Fruit fly (Drosophila melanogaster) whole organism, embryonic: ENCODE data around the gene alpha-Est8.

ENCODE experiments used
- B-H2 ChIP-seq: fragments of 200-800 bp; sonication (Bioruptor generic); optimal IDR thresholded peaks from 2 replicates; lab custom pipeline; 2018; ENCODE audit warnings: missing biosample characterization, mild to moderate bottlenecking, missing genetic modification characterization
- BEAF-32 ChIP-seq: fragments of 200-800 bp; sonication (Bioruptor generic); optimal IDR thresholded peaks from 3 replicates; lab custom pipeline; 2017; ENCODE audit warnings: missing biosample characterization, missing genetic modification characterization, mild to moderate bottlenecking, moderate library complexity, missing genetic modification reagents
- Blimp-1 ChIP-seq: fragments of 200-800 bp; sonication (Bioruptor generic); optimal IDR thresholded peaks from 3 replicates; lab custom pipeline; 2018; ENCODE audit warnings: missing biosample characterization, missing genetic modification characterization, mild to moderate bottlenecking, moderate library complexity, missing genetic modification reagents
- CG1024 ChIP-seq: fragments of 200-800 bp; sonication (Bioruptor generic); IDR thresholded peaks from 2 replicates; pipeline ENCODE4 v1.3.6; 2022; ENCODE audit warnings: missing biosample characterization, missing genetic modification characterization
- CG11696 ChIP-seq: fragments of 200-800 bp; sonication (Bioruptor generic); IDR thresholded peaks from 2 replicates; pipeline ENCODE4 v1.3.6; 2022; ENCODE audit warnings: missing biosample characterization, missing genetic modification characterization
- CG12391 ChIP-seq: fragments of 200-800 bp; sonication (Bioruptor generic); optimal IDR thresholded peaks from 3 replicates; lab custom pipeline; 2018; ENCODE audit warnings: missing biosample characterization, mild to moderate bottlenecking, missing genetic modification characterization, moderate library complexity
- CG12769 ChIP-seq: fragments of 200-800 bp; sonication (Bioruptor generic); optimal IDR thresholded peaks from 2 replicates; lab custom pipeline; 2019; ENCODE audit warnings: missing biosample characterization, mild to moderate bottlenecking, missing genetic modification characterization, moderate library complexity
- CG13424 ChIP-seq: fragments of 200-800 bp; sonication (Bioruptor generic); optimal IDR thresholded peaks from 2 replicates; lab custom pipeline; 2019; ENCODE audit warnings: missing biosample characterization, mild to moderate bottlenecking, missing genetic modification characterization, moderate library complexity
- CG13624 ChIP-seq: fragments of 200-800 bp; sonication (Bioruptor generic); optimal IDR thresholded peaks from 2 replicates; lab custom pipeline; 2016; ENCODE audit warnings: missing biosample characterization, missing genetic modification characterization
- CG13775 ChIP-seq: fragments of 200-800 bp; sonication (Bioruptor generic); optimal IDR thresholded peaks from 3 replicates; lab custom pipeline; 2017; ENCODE audit warnings: missing biosample characterization, mild to moderate bottlenecking, missing genetic modification characterization
- CG13894 ChIP-seq: fragments of 200-800 bp; sonication (Bioruptor generic); optimal IDR thresholded peaks from 3 replicates; lab custom pipeline; 2018; ENCODE audit warnings: missing biosample characterization, mild to moderate bottlenecking, missing genetic modification characterization, moderate library complexity
- CG14710 ChIP-seq: fragments of 200-800 bp; sonication (Bioruptor generic); optimal IDR thresholded peaks from 3 replicates; lab custom pipeline; 2019; ENCODE audit warnings: missing biosample characterization, mild to moderate bottlenecking, missing genetic modification characterization, moderate library complexity
- CG15073 ChIP-seq: fragments of 200-800 bp; sonication (Bioruptor generic); optimal IDR thresholded peaks from 2 replicates; lab custom pipeline; 2016; ENCODE audit warnings: missing biosample characterization, missing genetic modification characterization
- CG15479 ChIP-seq: fragments of 200-800 bp; sonication (Bioruptor generic); optimal IDR thresholded peaks from 3 replicates; lab custom pipeline; 2019; ENCODE audit warnings: missing biosample characterization, mild to moderate bottlenecking, missing genetic modification characterization, moderate library complexity
- CG2712 ChIP-seq: fragments of 200-800 bp; optimal IDR thresholded peaks from 3 replicates; lab custom pipeline; 2019; ENCODE audit warnings: missing biosample characterization, mild to moderate bottlenecking, missing genetic modification characterization, moderate library complexity
- CG31441 ChIP-seq: fragments of 200-800 bp; sonication (Bioruptor generic); IDR thresholded peaks from 2 replicates; pipeline ENCODE4 v1.3.6; 2022; ENCODE audit warnings: missing biosample characterization, missing genetic modification characterization
- CG3838 ChIP-seq: fragments of 200-800 bp; sonication (Bioruptor generic); optimal IDR thresholded peaks from 3 replicates; lab custom pipeline; 2016; ENCODE audit warnings: missing biosample characterization, missing genetic modification characterization
- CG43689 ChIP-seq: fragments of 200-800 bp; sonication (Bioruptor generic); IDR thresholded peaks from 2 replicates; pipeline ENCODE4 v1.3.6; 2022; ENCODE audit warnings: missing biosample characterization, missing genetic modification characterization
- CG6683 ChIP-seq: fragments of 200-800 bp; sonication (Bioruptor generic); optimal IDR thresholded peaks from 2 replicates; lab custom pipeline; 2017; ENCODE audit warnings: missing biosample characterization, mild to moderate bottlenecking, missing genetic modification characterization, missing genetic modification reagents
- CrebB ChIP-seq: fragments of 200-800 bp; sonication (Bioruptor generic); optimal IDR thresholded peaks from 3 replicates; lab custom pipeline; 2018; ENCODE audit warnings: missing biosample characterization, mild to moderate bottlenecking, missing genetic modification characterization
- Dek ChIP-seq: fragments of 200-800 bp; sonication (Bioruptor generic); optimal IDR thresholded peaks from 3 replicates; lab custom pipeline; 2019; ENCODE audit warnings: missing biosample characterization, mild to moderate bottlenecking, missing genetic modification characterization, moderate library complexity
- Doc2 ChIP-seq: fragments of 200-800 bp; sonication (Bioruptor generic); IDR thresholded peaks from 2 replicates; pipeline ENCODE4 v1.3.6; 2022; ENCODE audit warnings: missing biosample characterization, missing genetic modification characterization
- Ets65A ChIP-seq: fragments of 200-800 bp; sonication (Bioruptor generic); peaks from one replicate; lab custom pipeline; 2016; ENCODE audit warnings: missing biosample characterization, missing genetic modification characterization
- Jarid2 ChIP-seq: fragments of 200-800 bp; sonication (Bioruptor generic); optimal IDR thresholded peaks from 3 replicates; lab custom pipeline; 2017; ENCODE audit warnings: mild to moderate bottlenecking, missing biosample characterization, missing genetic modification reagents, missing genetic modification characterization
- Lpt ChIP-seq: fragments of >200 bp; optimal IDR thresholded peaks from 2 replicates; lab custom pipeline; 2018; ENCODE audit warnings: missing biosample characterization, missing genetic modification characterization
- MESR4 ChIP-seq: fragments of 200-800 bp; sonication (Bioruptor generic); optimal IDR thresholded peaks from 2 replicates; lab custom pipeline; 2018; ENCODE audit warnings: missing biosample characterization, mild to moderate bottlenecking, missing genetic modification characterization, moderate library complexity
- Meics ChIP-seq: fragments of 200-800 bp; sonication (Bioruptor generic); optimal IDR thresholded peaks from 2 replicates; lab custom pipeline; 2017; ENCODE audit warnings: missing biosample characterization, mild to moderate bottlenecking, missing genetic modification characterization
- Myb ChIP-seq: fragments of 200-800 bp; sonication (Bioruptor generic); optimal IDR thresholded peaks from 2 replicates; lab custom pipeline; 2016; ENCODE audit warnings: missing biosample characterization, missing genetic modification characterization
- Poxn ChIP-seq: fragments of 200-800 bp; sonication (Bioruptor generic); IDR thresholded peaks from 2 replicates; pipeline ENCODE4 v1.3.6; 2022; ENCODE audit warnings: missing biosample characterization, missing genetic modification characterization
- Rfx ChIP-seq: fragments of 200-800 bp; sonication (Bioruptor generic); IDR thresholded peaks from 2 replicates; pipeline ENCODE4 v1.3.6; 2022; ENCODE audit warnings: missing biosample characterization, missing genetic modification characterization
- ab ChIP-seq: fragments of 200-800 bp; sonication (Bioruptor generic); optimal IDR thresholded peaks from 2 replicates; lab custom pipeline; 2016; ENCODE audit warnings: missing biosample characterization, missing genetic modification characterization
- abd-A ChIP-seq: fragments of 200-800 bp; sonication (Bioruptor generic); optimal IDR thresholded peaks from 3 replicates; lab custom pipeline; 2019; ENCODE audit warnings: missing biosample characterization, mild to moderate bottlenecking, missing genetic modification characterization, moderate library complexity
- aop ChIP-seq: fragments of 200-800 bp; sonication (Bioruptor generic); IDR thresholded peaks from 2 replicates; pipeline ENCODE4 v1.3.6; 2022; ENCODE audit warnings: missing biosample characterization, missing genetic modification characterization
- ems ChIP-seq: fragments of 200-800 bp; sonication (Bioruptor generic); optimal IDR thresholded peaks from 3 replicates; lab custom pipeline; 2016; ENCODE audit warnings: missing biosample characterization, missing genetic modification characterization
- fd102C ChIP-seq: fragments of 200-800 bp; sonication (Bioruptor generic); optimal IDR thresholded peaks from 2 replicates; lab custom pipeline; 2018; ENCODE audit warnings: missing biosample characterization, mild to moderate bottlenecking, missing genetic modification characterization, moderate library complexity
- fd3F ChIP-seq: fragments of 200-800 bp; sonication (Bioruptor generic); optimal IDR thresholded peaks from 2 replicates; lab custom pipeline; 2018; ENCODE audit warnings: missing biosample characterization, mild to moderate bottlenecking, missing genetic modification characterization, moderate library complexity
- gce ChIP-seq: fragments of 200-800 bp; sonication (Bioruptor generic); IDR thresholded peaks from 3 replicates; pipeline ENCODE4 v1.3.6; 2022; ENCODE audit warnings: missing biosample characterization, missing genetic modification characterization
- gcm ChIP-seq: fragments of 200-800 bp; sonication (Bioruptor generic); optimal IDR thresholded peaks from 2 replicates; lab custom pipeline; 2019; ENCODE audit warnings: missing biosample characterization, mild to moderate bottlenecking, missing genetic modification characterization, moderate library complexity
- jing ChIP-seq: fragments of 200-800 bp; sonication (Bioruptor generic); optimal IDR thresholded peaks from 2 replicates; lab custom pipeline; 2018; ENCODE audit warnings: missing biosample characterization, mild to moderate bottlenecking, missing genetic modification characterization
- klu ChIP-seq: fragments of 200-800 bp; sonication (Bioruptor generic); IDR thresholded peaks from 2 replicates; pipeline ENCODE4 v1.3.6; 2022; ENCODE audit warnings: missing biosample characterization, missing genetic modification characterization
- luna ChIP-seq: fragments of 200-800 bp; sonication (Bioruptor generic); optimal IDR thresholded peaks from 2 replicates; lab custom pipeline; 2016; ENCODE audit warnings: missing biosample characterization, missing genetic modification characterization
- mirr ChIP-seq: fragments of 200-800 bp; sonication (Bioruptor generic); optimal IDR thresholded peaks from 3 replicates; lab custom pipeline; 2018; ENCODE audit warnings: missing biosample characterization, mild to moderate bottlenecking, missing genetic modification characterization
- p53 ChIP-seq: fragments of 200-800 bp; sonication (Bioruptor generic); optimal IDR thresholded peaks from 2 replicates; lab custom pipeline; 2016; ENCODE audit warnings: missing biosample characterization, missing genetic modification characterization
- peb ChIP-seq: fragments of 200-800 bp; sonication (Bioruptor generic); IDR thresholded peaks from 2 replicates; pipeline ENCODE4 v1.3.6; 2022; ENCODE audit warnings: missing biosample characterization, missing genetic modification characterization
- pfk ChIP-seq: fragments of 200-800 bp; sonication (Bioruptor generic); optimal IDR thresholded peaks from 2 replicates; lab custom pipeline; 2018; ENCODE audit warnings: missing biosample characterization, mild to moderate bottlenecking, missing genetic modification characterization, moderate library complexity
- rib ChIP-seq: fragments of 200-800 bp; sonication (Bioruptor generic); IDR thresholded peaks from 2 replicates; pipeline ENCODE4 v1.3.6; 2022; ENCODE audit warnings: missing biosample characterization, missing genetic modification characterization
- sd ChIP-seq: fragments of 200-800 bp; sonication (Bioruptor generic); optimal IDR thresholded peaks from 3 replicates; lab custom pipeline; 2018; ENCODE audit warnings: missing biosample characterization, mild to moderate bottlenecking, missing genetic modification characterization, moderate library complexity
- sim ChIP-seq: fragments of 200-800 bp; sonication (Bioruptor generic); IDR thresholded peaks from 2 replicates; pipeline ENCODE4 v1.3.6; 2022; ENCODE audit warnings: missing biosample characterization, missing genetic modification characterization
- sqz ChIP-seq: fragments of 200-800 bp; sonication (Bioruptor generic); optimal IDR thresholded peaks from 3 replicates; lab custom pipeline; 2018; ENCODE audit warnings: missing biosample characterization, mild to moderate bottlenecking, missing genetic modification characterization
- unpg ChIP-seq: fragments of 200-800 bp; sonication (Bioruptor generic); optimal IDR thresholded peaks from 3 replicates; lab custom pipeline; 2018; ENCODE audit warnings: missing biosample characterization, mild to moderate bottlenecking, missing genetic modification characterization, moderate library complexity
- zen2 ChIP-seq: fragments of 200-800 bp; sonication (Bioruptor generic); IDR thresholded peaks from 3 replicates; pipeline ENCODE4 v1.3.6; 2022; ENCODE audit warnings: missing biosample characterization, missing genetic modification characterization; ENCODE audit not compliant: partially characterized antibody

alpha-Est8 gene

dm6 chr3R:7491453-7491853, 24.0 kb downstream of the alpha-Est8 start (continued):
- peak; percentile 1 for TF ChIP-seq sd (tag; lab: Kevin White, UChicago)
- peak; percentile 87 for TF ChIP-seq mirr (GFP tag; lab: Kevin White, UChicago)
- TF ChIP-seq CrebB (tag; lab: Kevin White, UChicago), result peak; percentile 7
- TF ChIP-seq CG3838 (GFP tag; lab: Kevin White, UChicago), result no peak
- no peak for TF ChIP-seq Meics (GFP tag; lab: Kevin White, UChicago)
- TF ChIP-seq unpg (GFP tag; lab: Kevin White, UChicago), result no peak
- no peak for TF ChIP-seq luna (GFP tag; lab: Kevin White, UChicago)
- TF ChIP-seq CG2712, result no peak
- TF ChIP-seq CG15073 (GFP tag; lab: Kevin White, UChicago), result no peak
- no peak for TF ChIP-seq Poxn
- TF ChIP-seq CG11696 (GFP tag; lab: Robert Waterston, UW), result no peak
- TF ChIP-seq aop (GFP tag; lab: Robert Waterston, UW), result peak; percentile 25; the same call in 1 of the 2 replicates
- TF ChIP-seq klu (GFP tag; lab: Robert Waterston, UW), result no peak
- peak; percentile 87 for TF ChIP-seq Blimp-1 (GFP tag; lab: Kevin White, UChicago)
- TF ChIP-seq CG1024 (GFP tag; lab: Robert Waterston, UW), result peak; percentile 23; the same call in 1 of the 2 replicates
- peak; percentile 37 for TF ChIP-seq B-H2 (GFP tag; lab: Kevin White, UChicago)
- no peak for TF ChIP-seq peb (GFP tag; lab: Robert Waterston, UW)
- no peak for TF ChIP-seq p53 (GFP tag; lab: Kevin White, UChicago)
- no peak for TF ChIP-seq CG13424
- no peak for TF ChIP-seq Ets65A (GFP tag; lab: Kevin White, UChicago)
- no peak for TF ChIP-seq fd102C (GFP tag; lab: Kevin White, UChicago)
- no peak for TF ChIP-seq MESR4 (GFP tag; lab: Kevin White, UChicago)
- TF ChIP-seq rib (GFP tag; lab: Robert Waterston, UW), result 0 out of 2 replicates have a peak, but pooled peaks have one; percentile 59
- TF ChIP-seq gce (GFP tag; lab: Robert Waterston, UW), result no peak
- TF ChIP-seq ems (GFP tag; lab: Kevin White, UChicago), result no peak
- TF ChIP-seq gcm, result no peak
- TF ChIP-seq ab (GFP tag; lab: Kevin White, UChicago), result no peak
- no peak for TF ChIP-seq CG13775 (GFP tag; lab: Kevin White, UChicago)
- no peak for TF ChIP-seq CG43689
- no peak for TF ChIP-seq CG31441 (GFP tag; lab: Robert Waterston, UW)
- TF ChIP-seq sim, result no peak
- TF ChIP-seq Doc2 (GFP tag; lab: Robert Waterston, UW), result no peak
- no peak for TF ChIP-seq jing (GFP tag; lab: Kevin White, UChicago)
- no peak for TF ChIP-seq abd-A (tag; lab: Kevin White, UChicago)
- TF ChIP-seq pfk, result peak; percentile 22
- TF ChIP-seq Myb, result no peak
- no peak for TF ChIP-seq sqz (GFP tag; lab: Kevin White, UChicago)
- TF ChIP-seq Rfx, result peak; percentile 29; the same call in 1 of the 2 replicates
- peak; percentile 29; the same call in 1 of the 3 replicates for TF ChIP-seq zen2 (GFP tag; lab: Robert Waterston, UW)
- TF ChIP-seq CG12391 (tag; lab: Kevin White, UChicago), result no peak
- TF ChIP-seq CG14710 (tag; lab: Kevin White, UChicago), result no peak
- TF ChIP-seq CG15479 (GFP tag; lab: Kevin White, UChicago), result no peak
- no peak for TF ChIP-seq CG6683
- peak; percentile 89 for TF ChIP-seq CG12769 (tag; lab: Kevin White, UChicago)
- TF ChIP-seq CG13624, result no peak
- peak; percentile 30 for TF ChIP-seq CG13894 (tag; lab: Kevin White, UChicago)
- TF ChIP-seq fd3F (GFP tag; lab: Kevin White, UChicago), result no peak
- TF ChIP-seq Dek (tag; lab: Kevin White, UChicago), result no peak
- no peak for TF ChIP-seq BEAF-32 (GFP tag; lab: Kevin White, UChicago)
- peak; percentile 87 for TF ChIP-seq Jarid2 (GFP tag; lab: Kevin White, UChicago)
- no peak for TF ChIP-seq Lpt
